Worm (Caenorhabditis elegans) whole organism, young adult: Measurements from ENCODE around the gene sra-8.
A peak's percentile ranks its signal among the peaks of the same experiment; 100 is the strongest.

ENCODE experiments used
- B0019.2 ChIP-seq: fragments of 200-800 bp; sonication (Bioruptor generic); conservative IDR thresholded peaks from 2 replicates; pipeline ENCODE4 v1.3.6; 2022; ENCODE audit warnings: missing genetic modification reagents, missing genetic modification characterization, missing compliant biosample characterization
- B0035.1 ChIP-seq: sonication (generic microtip); optimal IDR thresholded peaks from 2 replicates; lab custom pipeline; 2016; ENCODE audit warnings: missing genetic modification characterization, mild to moderate bottlenecking, missing compliant biosample characterization, missing genotype, missing genetic modification reagents
- B0336.3 ChIP-seq: fragments of 200-800 bp; sonication (Bioruptor generic); IDR thresholded peaks from 2 replicates; pipeline ENCODE4 v1.3.6; 2022; ENCODE audit warnings: missing genetic modification characterization, missing compliant biosample characterization
- D2030.7 ChIP-seq: fragments of 200-800 bp; sonication (Bioruptor generic); IDR thresholded peaks from 2 replicates; pipeline ENCODE4 v1.3.6; 2022; ENCODE audit warnings: missing genetic modification reagents, missing genetic modification characterization, missing compliant biosample characterization
- F10E7.11 ChIP-seq: sonication (generic microtip); optimal IDR thresholded peaks from 2 replicates; lab custom pipeline; 2017; ENCODE audit warnings: mild to moderate bottlenecking, missing genetic modification characterization, moderate library complexity, missing compliant biosample characterization
- F22D6.2 ChIP-seq: sonication (generic microtip); optimal IDR thresholded peaks from 2 replicates; lab custom pipeline; 2016; ENCODE audit warnings: mild to moderate bottlenecking, missing genetic modification characterization, missing compliant biosample characterization
- F23B12.7 ChIP-seq: sonication (generic microtip); optimal IDR thresholded peaks from 2 replicates; lab custom pipeline; 2017; ENCODE audit warnings: missing genetic modification characterization, mild to moderate bottlenecking, missing compliant biosample characterization, antibody characterized with exemption, moderate library complexity; ENCODE audit not compliant: insufficient read depth
- F33H1.4 ChIP-seq: fragments of 200-800 bp; sonication (Bioruptor generic); IDR thresholded peaks from 2 replicates; pipeline ENCODE4 v1.3.6; 2022; ENCODE audit warnings: missing genetic modification reagents, missing genetic modification characterization, missing compliant biosample characterization
- F52B5.7 ChIP-seq: sonication (generic microtip); optimal IDR thresholded peaks from 2 replicates; lab custom pipeline; 2016; ENCODE audit warnings: mild to moderate bottlenecking, missing genetic modification characterization, missing compliant biosample characterization
- F55B11.4 ChIP-seq: sonication (generic microtip); optimal IDR thresholded peaks from 2 replicates; lab custom pipeline; 2016; ENCODE audit warnings: missing compliant biosample characterization, missing genetic modification characterization, borderline replicate concordance; ENCODE audit not compliant: insufficient read depth
- F57A8.1 ChIP-seq: fragments of 200-800 bp; sonication (Bioruptor generic); optimal IDR thresholded peaks from 2 replicates; lab custom pipeline; 2018; ENCODE audit warnings: mild to moderate bottlenecking, missing genetic modification characterization, moderate library complexity, missing compliant biosample characterization
- K12H6.12 ChIP-seq: fragments of 200-800 bp; sonication (Bioruptor generic); optimal IDR thresholded peaks from 2 replicates; lab custom pipeline; 2018; ENCODE audit warnings: mild to moderate bottlenecking, missing genetic modification characterization, missing compliant biosample characterization
- T26A5.8 ChIP-seq: sonication (generic microtip); optimal IDR thresholded peaks from 2 replicates; lab custom pipeline; 2016; ENCODE audit warnings: missing genetic modification characterization, missing compliant biosample characterization
- Y79H2A.3 ChIP-seq: fragments of 200-800 bp; sonication (Bioruptor generic); conservative IDR thresholded peaks from 2 replicates; pipeline ENCODE4 v1.3.6; 2022; ENCODE audit warnings: missing genetic modification reagents, missing genetic modification characterization, missing compliant biosample characterization
- ZK185.1 ChIP-seq: sonication (generic microtip); optimal IDR thresholded peaks from 2 replicates; lab custom pipeline; 2016; ENCODE audit warnings: mild to moderate bottlenecking, missing genetic modification characterization, missing compliant biosample characterization; ENCODE audit not compliant: poor library complexity, severe bottlenecking
- ama-1 ChIP-seq, 3 experiments: fragments of 150-350 bp in 1 of 3; sonication (generic microtip) in 2 of 3; optimal IDR thresholded peaks; 2 replicates each; lab custom pipeline; 2014 to 2018; ENCODE audit warnings: missing biosample characterization in 2 of 3, missing genetic modification characterization in 2 of 3, missing genetic modification reagents in 2 of 3
- bed-2 ChIP-seq: fragments of 200-800 bp; sonication (Bioruptor generic); IDR thresholded peaks from 2 replicates; pipeline ENCODE4 v1.3.6; 2022; ENCODE audit warnings: missing genetic modification reagents, missing genetic modification characterization, missing compliant biosample characterization
- ceh-40 ChIP-seq: fragments of 200-800 bp; sonication (Bioruptor generic); IDR thresholded peaks from 2 replicates; pipeline ENCODE4 v1.3.6; 2022; ENCODE audit warnings: missing genetic modification characterization, missing compliant biosample characterization
- ceh-58 ChIP-seq: fragments of 200-800 bp; sonication (Bioruptor generic); IDR thresholded peaks from 2 replicates; pipeline ENCODE4 v1.3.6; 2022; ENCODE audit warnings: missing genetic modification characterization, missing compliant biosample characterization
- ceh-79 ChIP-seq: sonication (generic microtip); optimal IDR thresholded peaks from 2 replicates; lab custom pipeline; 2017; ENCODE audit warnings: mild to moderate bottlenecking, missing genetic modification characterization, missing compliant biosample characterization
- chd-7 ChIP-seq: sonication (generic microtip); optimal IDR thresholded peaks from 2 replicates; lab custom pipeline; 2016; ENCODE audit warnings: mild to moderate bottlenecking, missing genetic modification characterization, moderate library complexity, missing compliant biosample characterization
- die-1 ChIP-seq: sonication (generic microtip); optimal IDR thresholded peaks from 2 replicates; lab custom pipeline; 2016; ENCODE audit warnings: missing genotype, mild to moderate bottlenecking, missing genetic modification characterization, missing compliant biosample characterization
- dox-1 ChIP-seq: fragments of 200-800 bp; sonication (Bioruptor generic); IDR thresholded peaks from 2 replicates; pipeline ENCODE4 v1.3.6; 2022; ENCODE audit warnings: missing genetic modification reagents, missing genetic modification characterization, missing compliant biosample characterization
- efl-1 ChIP-seq: fragments of 150-350 bp; optimal IDR thresholded peaks from 2 replicates; lab custom pipeline; 2014; ENCODE audit warnings: missing biosample characterization, missing genetic modification reagents, missing genetic modification characterization
- ets-4 ChIP-seq: fragments of 200-800 bp; sonication (Bioruptor generic); optimal IDR thresholded peaks from 2 replicates; lab custom pipeline; 2018; ENCODE audit warnings: mild to moderate bottlenecking, missing genetic modification characterization, missing compliant biosample characterization
- him-1 ChIP-seq: sonication (generic microtip); optimal IDR thresholded peaks from 2 replicates; lab custom pipeline; 2016; ENCODE audit warnings: missing genotype, missing genetic modification reagents, missing genetic modification characterization, missing compliant biosample characterization
- let-526 ChIP-seq: fragments of 200-800 bp; sonication (Bioruptor generic); IDR thresholded peaks from 2 replicates; pipeline ENCODE4 v1.3.6; 2022; ENCODE audit warnings: missing genetic modification reagents, missing genetic modification characterization, missing compliant biosample characterization
- lin-26 ChIP-seq: fragments of 200-800 bp; sonication (Bioruptor generic); IDR thresholded peaks from 2 replicates; pipeline ENCODE4 v1.3.6; 2022; ENCODE audit warnings: missing genetic modification reagents, missing genetic modification characterization, missing compliant biosample characterization
- lin-40 ChIP-seq: sonication (generic microtip); optimal IDR thresholded peaks from 2 replicates; lab custom pipeline; 2016; ENCODE audit warnings: missing genetic modification characterization, mild to moderate bottlenecking, missing compliant biosample characterization, missing genotype, missing genetic modification reagents
- lin-54 ChIP-seq: fragments of 200-800 bp; sonication (Bioruptor generic); optimal IDR thresholded peaks from 2 replicates; lab custom pipeline; 2018; ENCODE audit warnings: mild to moderate bottlenecking, missing genetic modification characterization, missing compliant biosample characterization
- lir-1 ChIP-seq: fragments of 200-800 bp; sonication (Bioruptor generic); conservative IDR thresholded peaks from 2 replicates; pipeline ENCODE4 v1.3.6; 2022; ENCODE audit warnings: missing genetic modification reagents, missing genetic modification characterization, missing compliant biosample characterization
- madf-3 ChIP-seq: fragments of 200-800 bp; sonication (Bioruptor generic); IDR thresholded peaks from 2 replicates; pipeline ENCODE4 v1.3.6; 2022; ENCODE audit warnings: missing genetic modification reagents, missing genetic modification characterization, missing compliant biosample characterization
- mcd-1 ChIP-seq: fragments of 200-800 bp; sonication (Bioruptor generic); IDR thresholded peaks from 2 replicates; pipeline ENCODE4 v1.3.6; 2022; ENCODE audit warnings: missing genetic modification reagents, missing genetic modification characterization, missing compliant biosample characterization
- mel-28 ChIP-seq: sonication (generic microtip); optimal IDR thresholded peaks from 2 replicates; lab custom pipeline; 2016; ENCODE audit warnings: borderline replicate concordance, mild to moderate bottlenecking, missing genetic modification characterization, missing compliant biosample characterization
- nfya-1 ChIP-seq: sonication (generic microtip); optimal IDR thresholded peaks from 2 replicates; lab custom pipeline; 2017; ENCODE audit warnings: antibody characterized with exemption, missing compliant biosample characterization, missing genetic modification characterization, borderline replicate concordance; ENCODE audit not compliant: insufficient read depth
- nfyb-1 ChIP-seq: fragments of 200-800 bp; sonication (Bioruptor generic); IDR thresholded peaks from 2 replicates; pipeline ENCODE4 v1.3.6; 2022; ENCODE audit warnings: missing genetic modification reagents, missing genetic modification characterization, missing compliant biosample characterization
- nhr-27 ChIP-seq: fragments of 200-800 bp; sonication (Bioruptor generic); optimal IDR thresholded peaks from 2 replicates; lab custom pipeline; 2018; ENCODE audit warnings: mild to moderate bottlenecking, missing genetic modification characterization, moderate library complexity, missing compliant biosample characterization
- nhr-80 ChIP-seq: sonication (generic microtip); optimal IDR thresholded peaks from 2 replicates; lab custom pipeline; 2016; ENCODE audit warnings: missing genetic modification characterization, missing compliant biosample characterization
- nhr-90 ChIP-seq: sonication (generic microtip); optimal IDR thresholded peaks from 2 replicates; lab custom pipeline; 2016; ENCODE audit warnings: missing genotype, mild to moderate bottlenecking, missing genetic modification characterization, missing compliant biosample characterization
- pbrm-1 ChIP-seq: fragments of 200-800 bp; sonication (Bioruptor generic); IDR thresholded peaks from 2 replicates; pipeline ENCODE4 v1.3.6; 2022; ENCODE audit warnings: missing genetic modification reagents, missing genetic modification characterization, missing compliant biosample characterization
- sdz-38 ChIP-seq: sonication (generic microtip); optimal IDR thresholded peaks from 2 replicates; lab custom pipeline; 2016; ENCODE audit warnings: missing genotype, missing genetic modification characterization, missing compliant biosample characterization
- snpc-4 ChIP-seq, 5 experiments: fragments of 150-350 bp in 1 of 5; sonication (generic microtip) in 4 of 5; optimal IDR thresholded peaks; 2 replicates each; lab custom pipeline; 2014 to 2018; ENCODE audit warnings: missing genetic modification characterization in 5 of 5, missing biosample characterization in 3 of 5, antibody characterized with exemption in 2 of 5, mild to moderate bottlenecking in 2 of 5, missing compliant biosample characterization in 2 of 5, missing genotype in 2 of 5, moderate library complexity in 2 of 5, missing genetic modification reagents in 1 of 5
- somi-1 ChIP-seq: fragments of 200-800 bp; sonication (Bioruptor generic); optimal IDR thresholded peaks from 2 replicates; lab custom pipeline; 2018; ENCODE audit warnings: mild to moderate bottlenecking, missing genetic modification characterization, missing compliant biosample characterization
- zim-3 ChIP-seq: sonication (generic microtip); optimal IDR thresholded peaks from 2 replicates; lab custom pipeline; 2017; ENCODE audit warnings: mild to moderate bottlenecking, missing genetic modification characterization, moderate library complexity, missing compliant biosample characterization
- ztf-22 ChIP-seq: fragments of 200-800 bp; sonication (Bioruptor generic); optimal IDR thresholded peaks from 2 replicates; lab custom pipeline; 2018; ENCODE audit warnings: mild to moderate bottlenecking, missing genetic modification characterization, moderate library complexity, missing compliant biosample characterization
- ztf-25 ChIP-seq: fragments of 200-800 bp; sonication (Bioruptor generic); IDR thresholded peaks from 2 replicates; pipeline ENCODE4 v1.3.6; 2022; ENCODE audit warnings: missing genetic modification reagents, missing genetic modification characterization, missing compliant biosample characterization
- ztf-28 ChIP-seq: fragments of 200-800 bp; sonication (Bioruptor generic); IDR thresholded peaks from 2 replicates; pipeline ENCODE4 v1.3.6; 2022; ENCODE audit warnings: missing genetic modification reagents, missing genetic modification characterization, missing compliant biosample characterization
- ztf-3 ChIP-seq: fragments of 200-800 bp; sonication (Bioruptor generic); optimal IDR thresholded peaks from 2 replicates; lab custom pipeline; 2018; ENCODE audit warnings: mild to moderate bottlenecking, missing genetic modification characterization, missing compliant biosample characterization

The sra-8 gene

DNA sequence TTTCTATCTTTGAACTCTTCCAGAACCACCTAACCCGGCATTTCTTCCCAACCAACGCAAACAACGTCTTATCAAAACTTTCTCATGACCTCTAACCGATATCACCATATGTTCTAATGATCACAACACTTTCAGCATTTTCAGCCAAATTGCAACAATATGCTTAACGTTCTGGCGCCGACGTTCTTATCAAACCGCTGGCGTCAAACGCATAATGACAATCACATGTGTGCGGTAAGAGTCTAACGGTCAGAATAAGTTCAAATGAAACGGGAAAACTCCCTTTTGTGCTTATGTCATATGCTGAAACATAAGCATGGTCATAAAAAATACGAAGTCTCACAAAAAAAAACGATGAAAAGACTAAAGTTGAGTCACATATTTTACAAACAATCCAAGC lies 36.6 kb upstream of the sra-8 start (continued):
- no peak for TF ChIP-seq F57A8.1 (GFP tag; lab: Kevin White, UChicago)
- no peak for TF ChIP-seq zim-3 (tag; lab: Kevin White, UChicago)
- TF ChIP-seq T26A5.8 (tag; lab: Kevin White, UChicago) = no peak
- no peak for TF ChIP-seq F22D6.2 (tag; lab: Kevin White, UChicago)
- TF ChIP-seq ztf-25 (GFP tag; lab: Robert Waterston, UW) = no peak
- peak; percentile 59 for TF ChIP-seq B0336.3 (GFP tag; lab: Robert Waterston, UW)
- TF ChIP-seq mcd-1 (GFP tag; lab: Robert Waterston, UW) = no peak
- no peak for TF ChIP-seq dox-1 (GFP tag; lab: Robert Waterston, UW)
- TF ChIP-seq Y79H2A.3 (GFP tag; lab: Robert Waterston, UW) = no peak
- TF ChIP-seq ZK185.1 (tag; lab: Kevin White, UChicago) = no peak
- 0 out of 2 replicates have a peak, but pooled peaks have one; percentile 23 for TF ChIP-seq pbrm-1
- TF ChIP-seq lir-1 = no peak
- no peak for TF ChIP-seq nhr-27 (tag; lab: Kevin White, UChicago)
- TF ChIP-seq F23B12.7 (tag; lab: Kevin White, UChicago) = no peak
- no peak for TF ChIP-seq B0035.1 (tag; lab: Kevin White, UChicago)
- TF ChIP-seq nfyb-1 (GFP tag; lab: Robert Waterston, UW) = no peak
- no peak for TF ChIP-seq ceh-79 (tag; lab: Kevin White, UChicago)
- peak; percentile 54; the same call in 1 of the 2 replicates for TF ChIP-seq let-526
- TF ChIP-seq lin-54 (GFP tag; lab: Kevin White, UChicago) = no peak
- no peak for TF ChIP-seq F33H1.4 (GFP tag; lab: Robert Waterston, UW)
- no peak for TF ChIP-seq sdz-38 (tag; lab: Kevin White, UChicago)
- TF ChIP-seq F55B11.4 (tag; lab: Kevin White, UChicago) = no peak
- TF ChIP-seq ztf-22 (GFP tag; lab: Kevin White, UChicago) = peak; percentile 56
- no peak for TF ChIP-seq lin-26 (GFP tag; lab: Robert Waterston, UW)
- TF ChIP-seq ceh-40 = no peak
- no peak for TF ChIP-seq F10E7.11 (tag; lab: Kevin White, UChicago)
- no peak for TF ChIP-seq ztf-28 (GFP tag; lab: Robert Waterston, UW)
- TF ChIP-seq ztf-3 (GFP tag; lab: Kevin White, UChicago) = no peak
- TF ChIP-seq B0019.2 (GFP tag; lab: Robert Waterston, UW) = no peak
- no peak for TF ChIP-seq snpc-4 (GFP tag; optimal IDR thresholded peaks at IDR 0.05; lab: Kevin White, UChicago)
- TF ChIP-seq snpc-4 (tag; optimal IDR thresholded peaks at IDR 0.05; lab: Kevin White, UChicago) = no peak
- TF ChIP-seq nhr-80 (tag; lab: Kevin White, UChicago) = peak; percentile 95
- TF ChIP-seq him-1 (tag; lab: Kevin White, UChicago) = no peak
- TF ChIP-seq F52B5.7 = no peak
- TF ChIP-seq bed-2 (GFP tag; lab: Robert Waterston, UW) = no peak
- TF ChIP-seq D2030.7 (GFP tag; lab: Robert Waterston, UW) = no peak
- TF ChIP-seq K12H6.12 = no peak
- no peak for TF ChIP-seq ceh-58
- no peak for TF ChIP-seq efl-1 (GFP tag; lab: Kevin White, UChicago)
- no peak for TF ChIP-seq ama-1 (optimal IDR thresholded peaks at IDR 0.05; lab: Kevin White, UChicago)
- TF ChIP-seq ama-1 (GFP tag; optimal IDR thresholded peaks at IDR 0.05; lab: Kevin White, UChicago) = no peak
- no peak for TF ChIP-seq somi-1 (GFP tag; lab: Kevin White, UChicago)
- no peak for TF ChIP-seq die-1 (tag; lab: Kevin White, UChicago)
- no peak for TF ChIP-seq mel-28 (tag; lab: Kevin White, UChicago)
- no peak for TF ChIP-seq nfya-1 (tag; lab: Kevin White, UChicago)
- TF ChIP-seq chd-7 (tag; lab: Kevin White, UChicago) = peak; percentile 45
- TF ChIP-seq madf-3 (GFP tag; lab: Robert Waterston, UW) = no peak
- peak; percentile 24 for TF ChIP-seq lin-40
- TF ChIP-seq nhr-90 (tag; lab: Kevin White, UChicago) = peak; percentile 43
- peak; percentile 59 for TF ChIP-seq ets-4 (GFP tag; lab: Kevin White, UChicago)
